Fruit fly (Drosophila melanogaster): ENCODE results near the gene daw.

Gene daw

dm6 chr2L:2755323-2755695 lies 49.8 kb upstream of the daw start (continued):
- TF ChIP-seq slbo (GFP tag; IDR thresholded peaks at IDR 0.05) (no peak), CTCF (GFP tag; optimal IDR thresholded peaks at IDR 0.05) (no peak)

DNA sequence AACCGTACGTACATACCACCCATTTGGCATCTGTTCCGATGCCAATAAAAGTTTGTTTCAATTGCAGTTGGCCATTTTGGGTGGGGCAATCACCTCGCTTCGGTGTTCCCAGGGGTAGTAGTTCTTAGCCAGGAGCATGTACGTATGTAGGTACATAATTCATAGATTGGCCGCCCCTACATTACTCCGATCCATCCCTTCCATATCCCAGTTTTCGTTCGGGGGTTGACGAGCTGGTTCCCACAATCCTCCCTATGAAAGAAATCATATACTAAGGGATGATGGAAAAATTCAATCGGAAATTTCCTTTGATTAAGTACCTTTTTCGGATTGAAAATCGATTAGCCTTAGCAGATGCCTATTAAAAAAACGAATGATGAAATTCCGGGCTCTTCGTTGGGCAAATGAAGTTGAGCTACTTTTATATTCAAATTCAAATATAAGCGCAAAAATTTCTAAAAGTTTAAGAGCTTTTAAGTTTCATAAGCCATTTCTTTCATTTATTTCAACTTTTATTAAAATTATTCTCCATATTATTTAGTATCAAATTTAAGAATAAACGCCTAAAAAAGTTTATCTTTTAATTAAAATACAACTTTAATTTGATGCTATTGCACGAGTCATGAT lies 47.0 kb upstream of the daw start:
- TF ChIP-seq YL-1 (GFP tag; optimal IDR thresholded peaks at IDR 0.05) (no peak), psq (GFP tag; optimal IDR thresholded peaks at IDR 0.05) (no peak), CG13123 (GFP tag; optimal IDR thresholded peaks at IDR 0.05) (no peak), Dbx (GFP tag; IDR thresholded peaks at IDR 0.05) (peak; percentile 50; the same call in 2 of the 3 replicates), CG12155 (GFP tag; optimal IDR thresholded peaks at IDR 0.05) (no peak), CG10209 (GFP tag; optimal IDR thresholded peaks at IDR 0.05) (no peak), tna (GFP tag; IDR thresholded peaks at IDR 0.05; ENCODE audit: partially characterized antibody) (no peak), bab2 (GFP tag; optimal IDR thresholded peaks at IDR 0.05) (no peak), CG9876 (GFP tag; optimal IDR thresholded peaks at IDR 0.05) (no peak), mld (GFP tag; IDR thresholded peaks at IDR 0.05; ENCODE audit: partially characterized antibody) (no peak), Atf6 (GFP tag; IDR thresholded peaks at IDR 0.05) (peak; percentile 28; the same call in 1 of the 2 replicates), abd-A (tag; optimal IDR thresholded peaks at IDR 0.05) (peak; percentile 27), ranshi (GFP tag; IDR thresholded peaks at IDR 0.05) (no peak), Chrac-16 (GFP tag; optimal IDR thresholded peaks at IDR 0.05) (no peak), D19A (tag; optimal IDR thresholded peaks at IDR 0.05) (no peak), prd (optimal IDR thresholded peaks at IDR 0.05) (no peak), prd (GFP tag; IDR thresholded peaks at IDR 0.05) (no peak), B-H2 (GFP tag; optimal IDR thresholded peaks at IDR 0.05) (no peak), ci (GFP tag; IDR thresholded peaks at IDR 0.05) (peak; percentile 21; the same call in 1 of the 3 replicates), Side (GFP tag; optimal IDR thresholded peaks at IDR 0.05) (no peak), CG15514 (GFP tag; optimal IDR thresholded peaks at IDR 0.05) (peak; percentile 37), nerfin-1 (tag; optimal IDR thresholded peaks at IDR 0.05) (peak; percentile 8), onecut (GFP tag; IDR thresholded peaks at IDR 0.05) (0 out of 2 replicates have a peak, but pooled peaks have one; percentile 32), sens (GFP tag) (peak; percentile 40), Abd-B (GFP tag; optimal IDR thresholded peaks at IDR 0.05) (no peak), pros (GFP tag; optimal IDR thresholded peaks at IDR 0.05) (peak; percentile 43), CG13287 (GFP tag; IDR thresholded peaks at IDR 0.05; ENCODE audit: partially characterized antibody) (no peak), vvl (GFP tag; IDR thresholded peaks at IDR 0.05) (peak; percentile 14; the same call in 1 of the 2 replicates), Sox102F (GFP tag; optimal IDR thresholded peaks at IDR 0.05) (no peak), sim (GFP tag; IDR thresholded peaks at IDR 0.05) (no peak), CG13296 (GFP tag; optimal IDR thresholded peaks at IDR 0.05) (no peak), CG2120 (GFP tag; optimal IDR thresholded peaks at IDR 0.05) (no peak), CG2199 (GFP tag; IDR thresholded peaks at IDR 0.05) (0 out of 3 replicates have a peak, but pooled peaks have one; percentile 9), CTCF (GFP tag; optimal IDR thresholded peaks at IDR 0.05) (no peak), CG13894 (tag; optimal IDR thresholded peaks at IDR 0.05) (peak; percentile 70), Dll (GFP tag; IDR thresholded peaks at IDR 0.05; ENCODE audit: partially characterized antibody) (no peak), Rfx (GFP tag; IDR thresholded peaks at IDR 0.05) (0 out of 2 replicates have a peak, but pooled peaks have one; percentile 29), cas (GFP tag; IDR thresholded peaks at IDR 0.05) (no peak), CG42726 (GFP tag; IDR thresholded peaks at IDR 0.05; ENCODE audit: partially characterized antibody) (no peak), HLH4C (GFP tag; IDR thresholded peaks at IDR 0.05; ENCODE audit: partially characterized antibody) (no peak), ttk (GFP tag; IDR thresholded peaks at IDR 0.05) (no peak), HmgD (GFP tag; optimal IDR thresholded peaks at IDR 0.05) (no peak), Oli (tag; optimal IDR thresholded peaks at IDR 0.05) (no peak), ash1 (GFP tag; optimal IDR thresholded peaks at IDR 0.05) (no peak), CG12769 (tag; optimal IDR thresholded peaks at IDR 0.05) (no peak), fd3F (GFP tag; optimal IDR thresholded peaks at IDR 0.05) (no peak), dati (GFP tag; IDR thresholded peaks at IDR 0.05) (no peak), chinmo (GFP tag; IDR thresholded peaks at IDR 0.05; ENCODE audit: partially characterized antibody) (0 out of 4 replicates have a peak, but pooled peaks have one; percentile 9)

Measured in whole organism, embryonic.